Fruit fly (Drosophila melanogaster) whole organism, pupa: ENCODE data around the gene CG18748.

ENCODE experiments used
- CG10348 ChIP-seq: fragments of 200-800 bp; sonication (Bioruptor generic); IDR thresholded peaks from 2 replicates; pipeline ENCODE4 v1.3.6; 2022; ENCODE audit warnings: missing biosample characterization, missing genetic modification characterization
- CG12605 ChIP-seq: fragments of 200-800 bp; sonication (Bioruptor generic); IDR thresholded peaks from 2 replicates; pipeline ENCODE4 v1.3.6; 2022; ENCODE audit warnings: missing biosample characterization, missing genetic modification characterization
- CG13204 ChIP-seq: fragments of 200-800 bp; sonication (Bioruptor generic); optimal IDR thresholded peaks from 2 replicates; lab custom pipeline; 2018; ENCODE audit warnings: missing biosample characterization, mild to moderate bottlenecking, missing genetic modification characterization, moderate library complexity
- CG14655 ChIP-seq: fragments of 200-800 bp; sonication (Bioruptor generic); optimal IDR thresholded peaks from 3 replicates; lab custom pipeline; 2017; ENCODE audit warnings: mild to moderate bottlenecking, missing biosample characterization, missing genetic modification reagents, missing genetic modification characterization
- CG15710 ChIP-seq: fragments of 200-800 bp; sonication (Bioruptor generic); optimal IDR thresholded peaks from 2 replicates; lab custom pipeline; 2018; ENCODE audit warnings: missing biosample characterization, mild to moderate bottlenecking, missing genetic modification characterization, moderate library complexity
- CG17806 ChIP-seq: fragments of 200-800 bp; sonication (Bioruptor generic); optimal IDR thresholded peaks from 2 replicates; lab custom pipeline; 2018; ENCODE audit warnings: missing biosample characterization, mild to moderate bottlenecking, missing genetic modification characterization, moderate library complexity
- CG32121 ChIP-seq: fragments of 200-800 bp; sonication (Bioruptor generic); IDR thresholded peaks from 2 replicates; pipeline ENCODE4 v1.3.6; 2022; ENCODE audit warnings: missing biosample characterization, missing genetic modification characterization
- CG34367 ChIP-seq: fragments of 200-800 bp; sonication (Bioruptor generic); optimal IDR thresholded peaks from 2 replicates; lab custom pipeline; 2018; ENCODE audit warnings: missing biosample characterization, mild to moderate bottlenecking, missing genetic modification characterization
- CG4496 ChIP-seq: fragments of 200-800 bp; sonication (Bioruptor generic); IDR thresholded peaks from 3 replicates; pipeline ENCODE4 v1.3.6; 2022; ENCODE audit warnings: missing biosample characterization, missing genetic modification characterization
- CG8159 ChIP-seq: fragments of 200-800 bp; sonication (Bioruptor generic); optimal IDR thresholded peaks from 3 replicates; lab custom pipeline; 2018; ENCODE audit warnings: missing biosample characterization, mild to moderate bottlenecking, missing genetic modification characterization, moderate library complexity
- CG8301 ChIP-seq: fragments of 200-800 bp; sonication (Bioruptor generic); optimal IDR thresholded peaks from 2 replicates; lab custom pipeline; 2018; ENCODE audit warnings: missing biosample characterization, mild to moderate bottlenecking, missing genetic modification characterization
- CG9948 ChIP-seq: fragments of 200-800 bp; sonication (Bioruptor generic); optimal IDR thresholded peaks from 2 replicates; lab custom pipeline; 2018; ENCODE audit warnings: missing biosample characterization, mild to moderate bottlenecking, missing genetic modification characterization, moderate library complexity
- D1 ChIP-seq: fragments of 200-800 bp; sonication (Bioruptor generic); optimal IDR thresholded peaks from 2 replicates; lab custom pipeline; 2018; ENCODE audit warnings: missing biosample characterization, mild to moderate bottlenecking, missing genetic modification characterization, moderate library complexity
- EcR ChIP-seq: fragments of 200-800 bp; sonication (Bioruptor generic); optimal IDR thresholded peaks from 3 replicates; lab custom pipeline; 2019; ENCODE audit warnings: missing biosample characterization, missing genetic modification characterization, mild to moderate bottlenecking, moderate library complexity, missing genetic modification reagents
- Ets98B ChIP-seq: fragments of 200-800 bp; sonication (Bioruptor generic); IDR thresholded peaks from 2 replicates; pipeline ENCODE4 v1.3.6; 2022; ENCODE audit warnings: missing biosample characterization, missing genetic modification characterization
- Pif1A ChIP-seq: fragments of 200-800 bp; sonication (Bioruptor generic); optimal IDR thresholded peaks from 3 replicates; lab custom pipeline; 2016; ENCODE audit warnings: missing biosample characterization, missing genetic modification characterization
- Pif1B ChIP-seq: fragments of 200-800 bp; sonication (Bioruptor generic); optimal IDR thresholded peaks from 3 replicates; lab custom pipeline; 2016; ENCODE audit warnings: missing biosample characterization, missing genetic modification characterization
- Snoo ChIP-seq: fragments of 200-800 bp; sonication (Bioruptor generic); optimal IDR thresholded peaks from 3 replicates; lab custom pipeline; 2017; ENCODE audit warnings: missing biosample characterization, mild to moderate bottlenecking, missing genetic modification characterization, inconsistent platforms
- fd96Ca ChIP-seq: fragments of 200-800 bp; sonication (Bioruptor generic); IDR thresholded peaks from 3 replicates; pipeline ENCODE4 v1.3.6; 2022; ENCODE audit warnings: missing biosample characterization, missing genetic modification characterization
- gl ChIP-seq: fragments of 200-800 bp; sonication (Bioruptor generic); optimal IDR thresholded peaks from 2 replicates; lab custom pipeline; 2018; ENCODE audit warnings: missing biosample characterization, mild to moderate bottlenecking, missing genetic modification characterization
- rn ChIP-seq: fragments of 200-800 bp; sonication (Bioruptor generic); IDR thresholded peaks from 2 replicates; pipeline ENCODE4 v1.3.6; 2022; ENCODE audit warnings: missing biosample characterization, missing genetic modification characterization

The CG18748 gene

dm6 chr3R:7809662-7810621, 22.2 kb upstream of the CG18748 start, which contains the start of the genes CG2993 and sgll:
CG2993 (minus strand) TSS chr3R:7810014.
sgll (plus strand) TSS chr3R:7810532.
- TF ChIP-seq CG14655, result peak; percentile 56
- TF ChIP-seq CG8159 (tag; lab: Kevin White, UChicago), result no peak
- peak; percentile 79 for TF ChIP-seq Snoo
- no peak for TF ChIP-seq CG8301 (tag; lab: Kevin White, UChicago)
- no peak for TF ChIP-seq EcR (GFP tag; lab: Kevin White, UChicago)
- TF ChIP-seq fd96Ca (GFP tag; lab: Robert Waterston, UW), result no peak
- TF ChIP-seq CG34367 (tag; lab: Kevin White, UChicago), result peak; percentile 69
- peak; percentile 58 for TF ChIP-seq CG15710 (tag; lab: Kevin White, UChicago)
- peak; percentile 83 for TF ChIP-seq CG4496 (GFP tag; lab: Robert Waterston, UW)
- TF ChIP-seq Pif1A (GFP tag; lab: Kevin White, UChicago), result no peak
- no peak for TF ChIP-seq D1 (tag; lab: Kevin White, UChicago)
- TF ChIP-seq gl (tag; lab: Kevin White, UChicago), result no peak
- TF ChIP-seq Ets98B, result peak; percentile 5; the same call in 1 of the 2 replicates
- peak; percentile 66 for TF ChIP-seq rn (GFP tag; lab: Robert Waterston, UW)
- peak; percentile 34 for TF ChIP-seq CG9948 (tag; lab: Kevin White, UChicago)

- no peak for TF ChIP-seq D1 (tag; lab: Kevin White, UChicago)
- no peak for TF ChIP-seq gl (tag; lab: Kevin White, UChicago)
- TF ChIP-seq fd96Ca (GFP tag; lab: Robert Waterston, UW), result no peak
- TF ChIP-seq CG32121 (GFP tag; lab: Robert Waterston, UW), result no peak
- no peak for TF ChIP-seq CG9948 (tag; lab: Kevin White, UChicago)
- no peak for TF ChIP-seq CG13204 (GFP tag; lab: Kevin White, UChicago)
Measured at dm6 chr3R:7804332-7804731, 16.6 kb upstream of the CG18748 start, which contains the start of gene CG18268. CG18268 (minus strand) TSS chr3R:7804432.

- TF ChIP-seq EcR (GFP tag; lab: Kevin White, UChicago), result no peak
- no peak for TF ChIP-seq rn (GFP tag; lab: Robert Waterston, UW)
- no peak for TF ChIP-seq gl (tag; lab: Kevin White, UChicago)
- no peak for TF ChIP-seq CG8301 (tag; lab: Kevin White, UChicago)
- no peak for TF ChIP-seq CG4496 (GFP tag; lab: Robert Waterston, UW)
- TF ChIP-seq fd96Ca (GFP tag; lab: Robert Waterston, UW), result no peak
- TF ChIP-seq D1 (tag; lab: Kevin White, UChicago), result no peak
- TF ChIP-seq CG17806 (tag; lab: Kevin White, UChicago), result no peak
- no peak for TF ChIP-seq CG10348 (GFP tag; lab: Robert Waterston, UW)
- no peak for TF ChIP-seq Pif1A (GFP tag; lab: Kevin White, UChicago)
- no peak for TF ChIP-seq CG8159 (tag; lab: Kevin White, UChicago)
Measured at dm6 chr3R:7802693-7803092, 15.0 kb upstream of the CG18748 start, which contains the start of gene CG3014. CG3014 (minus strand) TSS chr3R:7802793.

dm6 chr3R:7798525-7798924, 10.8 kb upstream of the CG18748 start, which contains the start of gene CG18744:
CG18744 (minus strand) TSS chr3R:7798771.
- TF ChIP-seq CG34367 (tag; lab: Kevin White, UChicago), result no peak
- TF ChIP-seq Pif1B (GFP tag; lab: Kevin White, UChicago), result no peak
- TF ChIP-seq fd96Ca (GFP tag; lab: Robert Waterston, UW), result no peak
- no peak for TF ChIP-seq CG15710 (tag; lab: Kevin White, UChicago)
- no peak for TF ChIP-seq D1 (tag; lab: Kevin White, UChicago)
- no peak for TF ChIP-seq rn (GFP tag; lab: Robert Waterston, UW)
- TF ChIP-seq CG8159 (tag; lab: Kevin White, UChicago), result no peak
- no peak for TF ChIP-seq Pif1A (GFP tag; lab: Kevin White, UChicago)

- TF ChIP-seq CG14655, result peak; percentile 53
- TF ChIP-seq CG8301 (tag; lab: Kevin White, UChicago), result no peak
- peak; percentile 63 for TF ChIP-seq gl (tag; lab: Kevin White, UChicago)
- no peak for TF ChIP-seq D1 (tag; lab: Kevin White, UChicago)
- TF ChIP-seq CG8159 (tag; lab: Kevin White, UChicago), result peak; percentile 36
- peak; percentile 86 for TF ChIP-seq CG32121 (GFP tag; lab: Robert Waterston, UW)
- TF ChIP-seq CG9948 (tag; lab: Kevin White, UChicago), result no peak
- peak; percentile 93 for TF ChIP-seq CG12605 (GFP tag; lab: Robert Waterston, UW)
- TF ChIP-seq CG13204 (GFP tag; lab: Kevin White, UChicago), result peak; percentile 43
- no peak for TF ChIP-seq CG10348 (GFP tag; lab: Robert Waterston, UW)
- TF ChIP-seq CG34367 (tag; lab: Kevin White, UChicago), result peak; percentile 52
- peak; percentile 90 for TF ChIP-seq CG4496 (GFP tag; lab: Robert Waterston, UW)
- TF ChIP-seq Ets98B, result peak; percentile 87
- peak; percentile 69; the same call in 2 of the 3 replicates for TF ChIP-seq fd96Ca (GFP tag; lab: Robert Waterston, UW)
- peak; percentile 53 for TF ChIP-seq Pif1B (GFP tag; lab: Kevin White, UChicago)
- TF ChIP-seq rn (GFP tag; lab: Robert Waterston, UW), result no peak
- no peak for TF ChIP-seq Snoo
- no peak for TF ChIP-seq CG15710 (tag; lab: Kevin White, UChicago)
- peak; percentile 77 for TF ChIP-seq EcR (GFP tag; lab: Kevin White, UChicago)
- TF ChIP-seq CG17806 (tag; lab: Kevin White, UChicago), result no peak
- TF ChIP-seq Pif1A (GFP tag; lab: Kevin White, UChicago), result peak; percentile 54
- TF ChIP-seq, all 21 proteins: peak for 13
Measured at dm6 chr3R:7793855-7794254, 6.1 kb upstream of the CG18748 start, which contains the start of gene CG2641. CG2641 (plus strand) TSS chr3R:7794069.
